Worm (Caenorhabditis elegans) whole organism, L4/young adult: ENCODE data around the gene Y82E9BL.5.

ENCODE experiments used
- W03F9.2 ChIP-seq: fragments of 150-350 bp; optimal IDR thresholded peaks from 2 replicates; lab custom pipeline; 2014; ENCODE audit warnings: missing biosample characterization, missing genetic modification characterization
- dao-5 ChIP-seq: sonication (generic microtip); optimal IDR thresholded peaks from 2 replicates; lab custom pipeline; 2016; ENCODE audit warnings: missing genotype, missing genetic modification characterization, moderate library complexity, missing compliant biosample characterization
- him-1 ChIP-seq: sonication (generic microtip); optimal IDR thresholded peaks from 2 replicates; lab custom pipeline; 2016; ENCODE audit warnings: missing genotype, missing genetic modification reagents, missing genetic modification characterization, missing compliant biosample characterization

DNA sequence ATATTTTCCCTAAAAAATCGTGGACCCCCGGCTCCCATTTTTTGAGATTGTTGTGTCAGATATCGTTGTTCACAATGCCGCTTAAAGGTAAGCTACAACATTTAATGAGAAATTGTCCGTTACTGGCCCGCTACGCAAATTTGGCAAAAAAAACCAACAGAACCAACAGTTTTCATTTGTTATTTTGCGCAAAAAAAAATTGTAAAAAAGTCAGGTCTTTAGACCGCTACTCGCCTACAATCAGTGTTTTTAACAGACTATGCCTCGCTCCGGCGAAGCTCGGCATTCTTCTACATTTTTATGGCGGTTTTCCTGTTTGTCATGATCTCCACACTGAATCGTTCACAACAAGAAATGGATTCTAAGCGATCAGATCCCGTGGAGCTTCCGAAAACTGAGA is 38.6 kb downstream of the Y82E9BL.5 start, which contains the start of gene Y82E9BL.12:
- TF ChIP-seq W03F9.2 (tag; lab: Kevin White, UChicago) (no peak), dao-5 (tag; lab: Kevin White, UChicago) (no peak), him-1 (tag; lab: Kevin White, UChicago) (no peak)
